Worm (Caenorhabditis elegans) whole organism, L2 larva: ENCODE measurements around the gene Y43E12A.2.
"Not testable (repeated sequence)": the region's sequence is repeated elsewhere in the genome, so short reads cannot be mapped to it uniquely, and the experiment has no call there.

Experiments used
- F13H6.1 ChIP-seq: sonication (generic microtip); optimal IDR thresholded peaks from 2 replicates; lab custom pipeline; 2016; ENCODE audit warnings: missing genetic modification characterization, missing compliant biosample characterization
- R02D3.7 ChIP-seq: fragments of 150-350 bp; optimal IDR thresholded peaks from 2 replicates; lab custom pipeline; 2014; ENCODE audit warnings: missing biosample characterization, missing genetic modification characterization
- Y55F3AM.14 ChIP-seq: fragments of 200-800 bp; sonication (Bioruptor generic); optimal IDR thresholded peaks from 2 replicates; lab custom pipeline; 2018; ENCODE audit warnings: mild to moderate bottlenecking, missing genetic modification characterization, missing compliant biosample characterization
- ZK546.5 ChIP-seq: sonication (generic microtip); optimal IDR thresholded peaks from 2 replicates; lab custom pipeline; 2017; ENCODE audit warnings: missing biosample characterization, missing genetic modification characterization
- alr-1 ChIP-seq: fragments of 150-350 bp; optimal IDR thresholded peaks from 2 replicates; lab custom pipeline; 2014; ENCODE audit warnings: missing biosample characterization, missing genetic modification characterization
- aly-2 ChIP-seq: fragments of 150-350 bp; optimal IDR thresholded peaks from 2 replicates; lab custom pipeline; 2014; ENCODE audit warnings: missing biosample characterization, missing genetic modification characterization
- blmp-1 ChIP-seq: sonication (generic microtip); optimal IDR thresholded peaks from 2 replicates; lab custom pipeline; 2017; ENCODE audit warnings: missing genetic modification characterization, mild to moderate bottlenecking, missing compliant biosample characterization, antibody characterized with exemption, moderate library complexity; ENCODE audit not compliant: insufficient read depth
- ceh-16 ChIP-seq: fragments of 150-350 bp; optimal IDR thresholded peaks from 2 replicates; lab custom pipeline; 2014; ENCODE audit warnings: missing biosample characterization, missing genetic modification characterization
- ceh-82 ChIP-seq: fragments of 150-350 bp; optimal IDR thresholded peaks from 2 replicates; lab custom pipeline; 2014; ENCODE audit warnings: missing biosample characterization, missing genetic modification characterization
- dmd-4 ChIP-seq: sonication (generic microtip); optimal IDR thresholded peaks from 2 replicates; lab custom pipeline; 2017; ENCODE audit warnings: missing biosample characterization, missing genetic modification characterization
- egl-27 ChIP-seq: sonication (generic microtip); optimal IDR thresholded peaks from 3 replicates; lab custom pipeline; 2017; ENCODE audit warnings: missing biosample characterization, missing genetic modification reagents, missing genetic modification characterization
- elt-1 ChIP-seq: fragments of 150-350 bp; optimal IDR thresholded peaks from 2 replicates; lab custom pipeline; 2014; ENCODE audit warnings: missing biosample characterization, missing genetic modification characterization
- gmeb-1 ChIP-seq: fragments of 150-350 bp; optimal IDR thresholded peaks from 2 replicates; lab custom pipeline; 2014; ENCODE audit warnings: missing biosample characterization, missing genetic modification characterization
- lsy-2 ChIP-seq, 2 experiments: fragments of 150-350 bp in 1 of 2; sonication (generic microtip) in 1 of 2; optimal IDR thresholded peaks; 2 replicates each; lab custom pipeline; 2014 to 2017; ENCODE audit warnings: missing biosample characterization in 2 of 2, missing genetic modification characterization in 2 of 2
- mbf-1 ChIP-seq: sonication (generic microtip); optimal IDR thresholded peaks from 2 replicates; lab custom pipeline; 2017; ENCODE audit warnings: missing biosample characterization, missing genetic modification characterization
- mdl-1 ChIP-seq, 2 experiments: fragments of 150-350 bp in 1 of 2; sonication (generic microtip) in 1 of 2; optimal IDR thresholded peaks; 2 replicates each; lab custom pipeline; 2017; ENCODE audit warnings: missing biosample characterization in 2 of 2, missing genetic modification characterization in 2 of 2
- nhr-10 ChIP-seq: sonication (generic microtip); optimal IDR thresholded peaks from 2 replicates; lab custom pipeline; 2017; ENCODE audit warnings: missing biosample characterization, missing genetic modification characterization
- nhr-129 ChIP-seq: fragments of 150-350 bp; optimal IDR thresholded peaks from 2 replicates; lab custom pipeline; 2014; ENCODE audit warnings: missing biosample characterization, missing genetic modification characterization
- nhr-21 ChIP-seq: fragments of 150-350 bp; optimal IDR thresholded peaks from 2 replicates; lab custom pipeline; 2014; ENCODE audit warnings: missing biosample characterization, missing genetic modification characterization
- nhr-23 ChIP-seq: fragments of 150-350 bp; optimal IDR thresholded peaks from 2 replicates; lab custom pipeline; 2014; ENCODE audit warnings: missing biosample characterization, missing genetic modification reagents, missing genetic modification characterization
- nhr-237 ChIP-seq: fragments of 150-350 bp; optimal IDR thresholded peaks from 2 replicates; lab custom pipeline; 2014; ENCODE audit warnings: missing biosample characterization, missing genetic modification characterization
- nhr-6 ChIP-seq: fragments of 150-350 bp; optimal IDR thresholded peaks from 2 replicates; lab custom pipeline; 2014; ENCODE audit warnings: missing biosample characterization, missing genetic modification characterization
- nhr-77 ChIP-seq: fragments of 150-350 bp; optimal IDR thresholded peaks from 2 replicates; lab custom pipeline; 2014; ENCODE audit warnings: missing biosample characterization, missing genetic modification characterization
- sem-4 ChIP-seq: fragments of 150-350 bp; optimal IDR thresholded peaks from 2 replicates; lab custom pipeline; 2014; ENCODE audit warnings: missing biosample characterization, missing genetic modification reagents, missing genetic modification characterization
- skn-1 ChIP-seq: sonication (generic microtip); optimal IDR thresholded peaks from 2 replicates; lab custom pipeline; 2017; ENCODE audit warnings: missing biosample characterization, missing genetic modification characterization
- sma-9 ChIP-seq, 2 experiments: fragments of 150-350 bp in 1 of 2; sonication (generic microtip) in 1 of 2; optimal IDR thresholded peaks; 2 replicates each; lab custom pipeline; 2014 to 2016; ENCODE audit warnings: missing genetic modification characterization in 2 of 2, mild to moderate bottlenecking in 1 of 2, missing biosample characterization in 1 of 2, missing compliant biosample characterization in 1 of 2, missing genetic modification reagents in 1 of 2, moderate library complexity in 1 of 2
- snpc-4 ChIP-seq: fragments of 150-350 bp; optimal IDR thresholded peaks from 2 replicates; lab custom pipeline; 2014; ENCODE audit warnings: missing biosample characterization, missing genetic modification characterization
- unc-39 ChIP-seq: fragments of 150-350 bp; optimal IDR thresholded peaks from 2 replicates; lab custom pipeline; 2014; ENCODE audit warnings: missing biosample characterization, missing genetic modification characterization
- unc-55 ChIP-seq: fragments of 150-350 bp; sonication (generic microtip); optimal IDR thresholded peaks from 3 replicates; lab custom pipeline; 2014; ENCODE audit warnings: missing biosample characterization, missing genetic modification reagents, missing genetic modification characterization
- unc-62 ChIP-seq: fragments of 150-350 bp; optimal IDR thresholded peaks from 2 replicates; lab custom pipeline; 2014; ENCODE audit warnings: missing biosample characterization, missing genetic modification reagents, missing genetic modification characterization
- ztf-1 ChIP-seq: fragments of 200-800 bp; sonication (Bioruptor generic); conservative IDR thresholded peaks from 2 replicates; pipeline ENCODE4 v1.3.6; 2022; ENCODE audit warnings: missing genetic modification characterization, missing compliant biosample characterization
- ztf-11 ChIP-seq: sonication (generic microtip); optimal IDR thresholded peaks from 2 replicates; lab custom pipeline; 2017; ENCODE audit warnings: missing biosample characterization, missing genetic modification characterization
- ztf-4 ChIP-seq: fragments of 150-350 bp; optimal IDR thresholded peaks from 2 replicates; lab custom pipeline; 2014; ENCODE audit warnings: missing biosample characterization, missing genetic modification characterization

Gene Y43E12A.2

DNA sequence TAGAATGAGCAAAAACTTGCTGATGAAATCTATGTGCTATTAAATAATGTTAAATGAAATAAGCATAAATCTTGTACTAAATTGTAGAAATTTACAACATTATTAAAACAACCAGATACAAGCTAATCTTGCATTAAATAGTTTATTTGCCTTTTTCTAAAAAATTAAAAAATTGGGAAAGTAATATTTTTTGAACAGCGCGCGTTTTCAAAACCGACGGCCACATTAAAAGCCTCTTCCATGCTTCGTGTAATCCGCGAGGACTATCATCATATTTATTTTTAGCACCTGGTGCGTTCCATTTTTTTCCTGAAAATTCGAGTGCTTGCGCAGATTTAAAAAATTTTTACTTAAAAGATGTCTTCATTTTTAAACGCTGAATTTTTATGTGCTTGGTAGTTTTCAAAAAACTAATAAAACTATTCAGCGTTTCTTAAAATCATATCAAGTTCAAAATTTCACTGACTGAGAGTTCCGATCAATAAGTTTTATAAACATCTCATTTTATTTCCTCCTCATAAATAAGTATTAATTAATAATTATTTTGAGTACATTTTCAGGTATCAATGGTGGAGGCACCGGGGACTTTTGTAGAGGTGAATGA, 5.6 kb downstream of the Y43E12A.2 start, which contains the start of gene Y43E12A.3:
Y43E12A.3 (plus strand) TSS at position 554 of the 604 bp plus-strand sequence.
- TF ChIP-seq ceh-16, gmeb-1, nhr-77 (tag; lab: Kevin White, UChicago): not testable (repeated sequence)
- TF ChIP-seq, all 48 proteins: peak for 0; not testable (repeated sequence) for 48

ce11 chrIV:10990699-10991098, 8.8 kb downstream of the Y43E12A.2 start, which contains the start of gene F13H10.5:
Gene F13H10.5 (plus strand): TSS chrIV:10990999.
- TF ChIP-seq ceh-16 (tag; lab: Kevin White, UChicago) (no peak), mbf-1 (no peak), nhr-23 (tag; lab: Kevin White, UChicago) (no peak), sma-9 (GFP tag; optimal IDR thresholded peaks at IDR 0.05; lab: Kevin White, UChicago) (no peak), sma-9 (tag; optimal IDR thresholded peaks at IDR 0.05; lab: Kevin White, UChicago) (no peak), egl-27 (tag; lab: Kevin White, UChicago) (no peak), alr-1 (tag; lab: Kevin White, UChicago) (no peak), ztf-11 (tag; lab: Kevin White, UChicago) (no peak), unc-62 (GFP tag; lab: Kevin White, UChicago) (no peak), sem-4 (tag; lab: Kevin White, UChicago) (no peak), mdl-1 (tag; optimal IDR thresholded peaks at IDR 0.05; lab: Kevin White, UChicago) (no peak), lsy-2 (tag; optimal IDR thresholded peaks at IDR 0.05; lab: Kevin White, UChicago) (no peak)

DNA sequence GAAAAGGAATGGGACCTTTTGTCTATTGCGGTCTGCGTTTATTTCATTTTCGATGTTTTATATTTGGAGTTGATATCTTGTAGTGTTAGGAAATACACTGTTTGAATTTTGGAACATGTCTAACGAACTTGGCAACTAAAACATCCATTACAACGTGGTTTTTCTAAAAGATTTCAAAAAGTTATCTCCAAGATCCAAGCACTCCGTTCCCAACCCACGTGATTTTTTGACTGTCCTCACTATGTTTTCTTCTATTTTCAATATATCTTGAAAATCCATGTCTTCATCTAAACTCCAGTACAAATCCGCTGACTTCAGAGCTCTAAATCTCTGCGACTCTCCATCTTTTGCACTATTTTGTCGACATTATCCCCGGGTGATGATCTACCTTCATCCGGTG, 19.8 kb downstream of the Y43E12A.2 start, which contains the start of gene F13H10.9:
F13H10.9 (plus strand) TSS at position 301 of the 400 bp plus-strand sequence.
- no peak for TF ChIP-seq nhr-21
- TF ChIP-seq dmd-4 (tag; lab: Kevin White, UChicago), result no peak
- TF ChIP-seq mdl-1 (tag; optimal IDR thresholded peaks at IDR 0.05; lab: Kevin White, UChicago), result no peak
- TF ChIP-seq ztf-4 (tag; lab: Kevin White, UChicago), result no peak
- no peak for TF ChIP-seq aly-2 (tag; lab: Kevin White, UChicago)
- no peak for TF ChIP-seq skn-1 (tag; lab: Kevin White, UChicago)
- TF ChIP-seq egl-27 (tag; lab: Kevin White, UChicago), result no peak
- TF ChIP-seq unc-55 (GFP tag; lab: Kevin White, UChicago), result no peak
- TF ChIP-seq nhr-237 (tag; lab: Kevin White, UChicago), result no peak
- TF ChIP-seq unc-62 (GFP tag; lab: Kevin White, UChicago), result no peak
- no peak for TF ChIP-seq Y55F3AM.14
- TF ChIP-seq ztf-1 (GFP tag; lab: Robert Waterston, UW), result no peak
- no peak for TF ChIP-seq nhr-129
- TF ChIP-seq blmp-1, result no peak
- TF ChIP-seq nhr-6 (tag; lab: Kevin White, UChicago), result no peak
- TF ChIP-seq elt-1 (tag; lab: Kevin White, UChicago), result no peak
- TF ChIP-seq snpc-4 (tag; lab: Kevin White, UChicago), result no peak
- no peak for TF ChIP-seq R02D3.7 (tag; lab: Kevin White, UChicago)
- no peak for TF ChIP-seq nhr-10
- TF ChIP-seq ceh-16 (tag; lab: Kevin White, UChicago), result no peak

- no peak for TF ChIP-seq dmd-4 (tag; lab: Kevin White, UChicago)
- TF ChIP-seq unc-55 (GFP tag; lab: Kevin White, UChicago), result peak; percentile 12
- TF ChIP-seq nhr-237 (tag; lab: Kevin White, UChicago), result no peak
- no peak for TF ChIP-seq ztf-4 (tag; lab: Kevin White, UChicago)
- TF ChIP-seq ZK546.5 (tag; lab: Kevin White, UChicago), result no peak
- TF ChIP-seq F13H6.1 (tag; lab: Kevin White, UChicago), result no peak
- TF ChIP-seq, all 48 proteins: peak for 1
Measured at ce11 chrIV:11004273-11004672, 22.4 kb downstream of the Y43E12A.2 start, which contains the start of gene F13H10.1. Gene F13H10.1 (plus strand): TSS chrIV:11004573.

DNA sequence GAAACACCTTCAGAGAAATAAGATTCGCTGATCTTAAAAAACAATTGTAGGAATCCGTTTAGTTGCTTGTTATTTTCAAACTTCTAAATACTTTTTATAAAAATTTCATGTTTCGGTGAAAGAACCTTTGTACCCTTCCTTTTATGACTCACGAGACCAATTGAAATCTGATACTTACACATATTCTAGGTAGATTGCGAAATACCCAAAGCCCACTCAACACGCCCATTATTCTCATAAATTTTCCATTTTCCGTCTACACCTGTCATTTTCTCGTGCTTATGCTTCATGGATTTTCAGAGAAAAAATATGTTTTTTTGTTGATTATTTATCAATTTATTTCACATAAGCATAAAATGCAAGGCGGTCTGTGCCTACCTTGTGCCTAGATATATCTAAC, 24.5 kb downstream of the Y43E12A.2 start:
- TF ChIP-seq lsy-2 (tag; optimal IDR thresholded peaks at IDR 0.05; lab: Kevin White, UChicago) (peak in 1 of 2 experiments; percentile 6), nhr-6 (tag; lab: Kevin White, UChicago) (no peak), blmp-1 (no peak), ztf-4 (tag; lab: Kevin White, UChicago) (no peak), unc-39 (no peak), ceh-82 (tag; lab: Kevin White, UChicago) (no peak)
